Fruit fly (Drosophila melanogaster) whole organism, embryonic: Measurements from ENCODE around the gene Prp5.
A peak's percentile ranks its signal among the peaks of the same experiment; 100 is the strongest.

Source experiments
- ATbp ChIP-seq: fragments of 200-800 bp; sonication (Bioruptor generic); optimal IDR thresholded peaks from 2 replicates; lab custom pipeline; 2017; ENCODE audit warnings: missing biosample characterization, mild to moderate bottlenecking, missing genetic modification characterization, missing genetic modification reagents
- CG1024 ChIP-seq: fragments of 200-800 bp; sonication (Bioruptor generic); IDR thresholded peaks from 2 replicates; pipeline ENCODE4 v1.3.6; 2022; ENCODE audit warnings: missing biosample characterization, missing genetic modification characterization
- CG10366 ChIP-seq: fragments of 200-800 bp; sonication (Bioruptor generic); IDR thresholded peaks from 2 replicates; pipeline ENCODE4 v1.3.6; 2022; ENCODE audit warnings: missing biosample characterization, missing genetic modification characterization
- CG10565 ChIP-seq: fragments of 200-800 bp; sonication (Bioruptor generic); optimal IDR thresholded peaks from 3 replicates; lab custom pipeline; 2016; ENCODE audit warnings: missing biosample characterization, mild to moderate bottlenecking, missing genetic modification characterization
- CG11504 ChIP-seq: fragments of 200-800 bp; sonication (Bioruptor generic); optimal IDR thresholded peaks from 3 replicates; lab custom pipeline; 2019; ENCODE audit warnings: missing biosample characterization, mild to moderate bottlenecking, missing genetic modification characterization, moderate library complexity
- CG12391 ChIP-seq: fragments of 200-800 bp; sonication (Bioruptor generic); optimal IDR thresholded peaks from 3 replicates; lab custom pipeline; 2018; ENCODE audit warnings: missing biosample characterization, mild to moderate bottlenecking, missing genetic modification characterization, moderate library complexity
- CG1603 ChIP-seq: fragments of 200-800 bp; sonication (Bioruptor generic); optimal IDR thresholded peaks from 2 replicates; lab custom pipeline; 2019; ENCODE audit warnings: missing biosample characterization, mild to moderate bottlenecking, missing genetic modification characterization, moderate library complexity
- CG17361 ChIP-seq: fragments of 200-800 bp; sonication (Bioruptor generic); IDR thresholded peaks from 3 replicates; pipeline ENCODE4 v1.3.6; 2022; ENCODE audit warnings: missing biosample characterization, missing genetic modification characterization
- CG17385 ChIP-seq: fragments of 200-800 bp; sonication (Bioruptor generic); optimal IDR thresholded peaks from 3 replicates; lab custom pipeline; 2018; ENCODE audit warnings: missing biosample characterization, mild to moderate bottlenecking, missing genetic modification characterization
- CG31388 ChIP-seq: fragments of 200-800 bp; sonication (Bioruptor generic); optimal IDR thresholded peaks from 2 replicates; lab custom pipeline; 2016; ENCODE audit warnings: missing biosample characterization, missing genetic modification characterization
- CG33557 ChIP-seq: fragments of 200-800 bp; sonication (Bioruptor generic); optimal IDR thresholded peaks from 2 replicates; lab custom pipeline; 2019; ENCODE audit warnings: missing biosample characterization, mild to moderate bottlenecking, missing genetic modification characterization, moderate library complexity
- CG34224 ChIP-seq: fragments of 200-800 bp; sonication (Bioruptor generic); IDR thresholded peaks from 3 replicates; pipeline ENCODE4 v1.3.6; 2022; ENCODE audit warnings: missing biosample characterization, missing genetic modification characterization; ENCODE audit not compliant: partially characterized antibody
- CG3847 ChIP-seq: fragments of 200-800 bp; sonication (Bioruptor generic); IDR thresholded peaks from 2 replicates; pipeline ENCODE4 v1.3.6; 2022; ENCODE audit warnings: missing biosample characterization, missing genetic modification characterization
- CG4820 ChIP-seq: fragments of 200-800 bp; sonication (Bioruptor generic); optimal IDR thresholded peaks from 3 replicates; lab custom pipeline; 2016; ENCODE audit warnings: missing biosample characterization, missing genetic modification characterization
- CG5953 ChIP-seq: fragments of 200-800 bp; sonication (Bioruptor generic); IDR thresholded peaks from 2 replicates; pipeline ENCODE4 v1.3.6; 2022; ENCODE audit warnings: missing biosample characterization, missing genetic modification characterization
- CG6654 ChIP-seq: fragments of 200-800 bp; sonication (Bioruptor generic); optimal IDR thresholded peaks from 2 replicates; lab custom pipeline; 2017; ENCODE audit warnings: missing biosample characterization, mild to moderate bottlenecking, missing genetic modification characterization
- CG6813 ChIP-seq: fragments of 200-800 bp; sonication (Bioruptor generic); optimal IDR thresholded peaks from 2 replicates; lab custom pipeline; 2017; ENCODE audit warnings: missing biosample characterization, missing genetic modification characterization, mild to moderate bottlenecking, moderate library complexity, missing genetic modification reagents
- CG7357 ChIP-seq: fragments of 200-800 bp; sonication (Bioruptor generic); IDR thresholded peaks from 3 replicates; pipeline ENCODE4 v1.3.6; 2022; ENCODE audit warnings: missing biosample characterization, missing genetic modification characterization
- CG7745 ChIP-seq: fragments of 200-800 bp; sonication (Bioruptor generic); optimal IDR thresholded peaks from 2 replicates; lab custom pipeline; 2018; ENCODE audit warnings: missing biosample characterization, mild to moderate bottlenecking, missing genetic modification characterization, moderate library complexity
- CG7839 ChIP-seq: fragments of 200-800 bp; sonication (Bioruptor generic); optimal IDR thresholded peaks from 3 replicates; lab custom pipeline; 2018; ENCODE audit warnings: missing biosample characterization, mild to moderate bottlenecking, missing genetic modification characterization, moderate library complexity
- CG8765 ChIP-seq: fragments of 200-800 bp; sonication (Bioruptor generic); IDR thresholded peaks from 2 replicates; pipeline ENCODE4 v1.3.6; 2022; ENCODE audit warnings: missing biosample characterization, missing genetic modification characterization
- CG9932 ChIP-seq: fragments of 200-800 bp; sonication (Bioruptor generic); IDR thresholded peaks from 2 replicates; pipeline ENCODE4 v1.3.6; 2022; ENCODE audit warnings: missing biosample characterization, missing genetic modification characterization
- CoRest ChIP-seq: fragments of 200-800 bp; sonication (Bioruptor generic); optimal IDR thresholded peaks from 3 replicates; lab custom pipeline; 2018; ENCODE audit warnings: missing biosample characterization, mild to moderate bottlenecking, missing genetic modification characterization, moderate library complexity
- D ChIP-seq, 2 experiments: fragments of 200-800 bp in 1 of 2; fragments of >200 bp in 1 of 2; sonication (Bioruptor generic) in 1 of 2; optimal IDR thresholded peaks; 2 replicates in 1 of 2; 3 replicates in 1 of 2; lab custom pipeline; 2017; ENCODE audit warnings: mild to moderate bottlenecking in 1 of 2, missing biosample characterization in 1 of 2, missing genetic modification characterization in 1 of 2, missing genetic modification reagents in 1 of 2
- D19A ChIP-seq: fragments of 200-800 bp; optimal IDR thresholded peaks from 3 replicates; lab custom pipeline; 2019; ENCODE audit warnings: missing biosample characterization, mild to moderate bottlenecking, missing genetic modification characterization, moderate library complexity
- Deaf1 ChIP-seq: fragments of 200-800 bp; optimal IDR thresholded peaks from 3 replicates; lab custom pipeline; 2019; ENCODE audit warnings: missing biosample characterization, mild to moderate bottlenecking, missing genetic modification characterization, moderate library complexity
- Dll ChIP-seq: fragments of 200-800 bp; sonication (Bioruptor generic); IDR thresholded peaks from 4 replicates; pipeline ENCODE4 v1.3.6; 2022; ENCODE audit warnings: missing biosample characterization, missing genetic modification characterization; ENCODE audit not compliant: partially characterized antibody
- HLHmδ ChIP-seq: fragments of 200-800 bp; sonication (Bioruptor generic); optimal IDR thresholded peaks from 2 replicates; lab custom pipeline; 2018; ENCODE audit warnings: missing biosample characterization, mild to moderate bottlenecking, missing genetic modification characterization, moderate library complexity
- HmgZ ChIP-seq: fragments of 200-800 bp; sonication (Bioruptor generic); optimal IDR thresholded peaks from 2 replicates; lab custom pipeline; 2018; ENCODE audit warnings: missing biosample characterization, mild to moderate bottlenecking, missing genetic modification characterization
- Hr51 ChIP-seq, 2 experiments: fragments of 200-800 bp; sonication (Bioruptor generic); optimal IDR thresholded peaks; 2 replicates in 1 of 2; 3 replicates in 1 of 2; lab custom pipeline; 2016 to 2018; ENCODE audit warnings: missing biosample characterization in 2 of 2, missing genetic modification characterization in 2 of 2, mild to moderate bottlenecking in 1 of 2, moderate library complexity in 1 of 2
- Hsf ChIP-seq: fragments of 200-800 bp; sonication (Bioruptor generic); optimal IDR thresholded peaks from 3 replicates; lab custom pipeline; 2016; ENCODE audit warnings: missing biosample characterization, missing genetic modification characterization
- Kr ChIP-seq: fragments of 200-800 bp; sonication (Bioruptor generic); optimal IDR thresholded peaks from 2 replicates; lab custom pipeline; 2017; ENCODE audit warnings: missing biosample characterization, mild to moderate bottlenecking, missing genetic modification characterization
- NFAT ChIP-seq: fragments of 200-800 bp; sonication (Bioruptor generic); IDR thresholded peaks from 2 replicates; pipeline ENCODE4 v1.3.6; 2022; ENCODE audit warnings: missing biosample characterization, missing genetic modification characterization
- Pdp1 ChIP-seq, 2 experiments: fragments of 200-800 bp; sonication (Bioruptor generic); optimal IDR thresholded peaks; 3 replicates each; lab custom pipeline; 2016; ENCODE audit warnings: missing biosample characterization in 2 of 2, missing genetic modification characterization in 2 of 2, mild to moderate bottlenecking in 1 of 2, moderate library complexity in 1 of 2
- Sox100B ChIP-seq: fragments of 200-800 bp; sonication (Bioruptor generic); optimal IDR thresholded peaks from 3 replicates; lab custom pipeline; 2018; ENCODE audit warnings: missing biosample characterization, mild to moderate bottlenecking, missing genetic modification characterization
- Ssrp ChIP-seq: fragments of 200-800 bp; sonication (Bioruptor generic); optimal IDR thresholded peaks from 2 replicates; lab custom pipeline; 2018; ENCODE audit warnings: missing biosample characterization, mild to moderate bottlenecking, missing genetic modification characterization, moderate library complexity
- YL-1 ChIP-seq: fragments of 200-800 bp; sonication (Bioruptor generic); optimal IDR thresholded peaks from 3 replicates; lab custom pipeline; 2017; ENCODE audit warnings: missing biosample characterization, mild to moderate bottlenecking, missing genetic modification characterization
- bsh ChIP-seq, 2 experiments: fragments of 200-800 bp; sonication (Bioruptor generic); optimal IDR thresholded peaks; 2 replicates each; lab custom pipeline; 2017 to 2018; ENCODE audit warnings: mild to moderate bottlenecking in 2 of 2, missing biosample characterization in 2 of 2, missing genetic modification characterization in 2 of 2, moderate library complexity in 1 of 2
- dmrt99B ChIP-seq: fragments of 200-800 bp; sonication (Bioruptor generic); optimal IDR thresholded peaks from 2 replicates; lab custom pipeline; 2018; ENCODE audit warnings: missing biosample characterization, mild to moderate bottlenecking, missing genetic modification characterization, moderate library complexity
- eve ChIP-seq, 2 experiments: fragments of >200 bp; optimal IDR thresholded peaks; 2 replicates each; lab custom pipeline; 2017; ENCODE audit warnings: missing biosample characterization in 2 of 2, missing genetic modification characterization in 2 of 2
- fd64A ChIP-seq: fragments of 200-800 bp; sonication (Bioruptor generic); optimal IDR thresholded peaks from 3 replicates; lab custom pipeline; 2018; ENCODE audit warnings: missing biosample characterization, mild to moderate bottlenecking, missing genetic modification characterization
- gsb-n ChIP-seq: fragments of 200-800 bp; sonication (Bioruptor generic); optimal IDR thresholded peaks from 3 replicates; lab custom pipeline; 2018; ENCODE audit warnings: missing biosample characterization, mild to moderate bottlenecking, missing genetic modification characterization
- hbn ChIP-seq: fragments of 200-800 bp; sonication (Bioruptor generic); IDR thresholded peaks from 2 replicates; pipeline ENCODE4 v1.3.6; 2022; ENCODE audit warnings: missing biosample characterization, missing genetic modification characterization; ENCODE audit not compliant: partially characterized antibody
- hkb ChIP-seq, 2 experiments: fragments of 200-800 bp in 1 of 2; fragments of >200 bp in 1 of 2; sonication (Bioruptor generic) in 1 of 2; IDR thresholded peaks in 1 of 2; optimal IDR thresholded peaks in 1 of 2; 2 replicates each; pipeline versions ENCODE4 v1.3.6 to Lab custom; 2017 to 2022; ENCODE audit warnings: missing biosample characterization in 1 of 2, missing genetic modification characterization in 1 of 2
- pita ChIP-seq: fragments of 200-800 bp; sonication (Bioruptor generic); optimal IDR thresholded peaks from 2 replicates; lab custom pipeline; 2017; ENCODE audit warnings: missing biosample characterization, mild to moderate bottlenecking, missing genetic modification characterization
- ranshi ChIP-seq: fragments of 200-800 bp; sonication (Bioruptor generic); IDR thresholded peaks from 2 replicates; pipeline ENCODE4 v1.3.6; 2022; ENCODE audit warnings: missing biosample characterization, missing genetic modification characterization
- shn ChIP-seq: fragments of 200-800 bp; sonication (Bioruptor generic); optimal IDR thresholded peaks from 3 replicates; lab custom pipeline; 2016; ENCODE audit warnings: missing biosample characterization, missing genetic modification characterization
- ssp ChIP-seq: fragments of 200-800 bp; sonication (Bioruptor generic); IDR thresholded peaks from 2 replicates; pipeline ENCODE4 v1.3.6; 2022; ENCODE audit warnings: missing biosample characterization, missing genetic modification characterization
- toy ChIP-seq: fragments of 200-800 bp; sonication (Bioruptor generic); IDR thresholded peaks from 2 replicates; pipeline ENCODE4 v1.3.6; 2022; ENCODE audit warnings: missing biosample characterization, missing genetic modification characterization

Gene Prp5

dm6 chrX:15364467-15364866, 19.5 kb downstream of the Prp5 start:
- TF ChIP-seq CG34224 (GFP tag; lab: Robert Waterston, UW) (no peak), CG7839 (tag; lab: Kevin White, UChicago) (peak; percentile 23), shn (GFP tag; lab: Kevin White, UChicago) (no peak), CG17385 (peak; percentile 21), CoRest (tag; lab: Kevin White, UChicago) (peak; percentile 45), ATbp (GFP tag; lab: Kevin White, UChicago) (peak; percentile 15), Kr (GFP tag; lab: Kevin White, UChicago) (no peak), CG31388 (GFP tag; lab: Kevin White, UChicago) (no peak), Sox100B (GFP tag; lab: Kevin White, UChicago) (peak; percentile 48), bsh (GFP tag; optimal IDR thresholded peaks at IDR 0.05; lab: Kevin White, UChicago) (peak in 1 of 2 experiments; percentile 55), HmgZ (tag; lab: Kevin White, UChicago) (no peak), Pdp1 (GFP tag; optimal IDR thresholded peaks at IDR 0.05; lab: Kevin White, UChicago) (no peak), hbn (no peak), CG5953 (no peak), eve (GFP tag; optimal IDR thresholded peaks at IDR 0.05; lab: Kevin White, UChicago) (peak in 1 of 2 experiments; percentile 9), CG6813 (GFP tag; lab: Kevin White, UChicago) (no peak), CG9932 (GFP tag; lab: Robert Waterston, UW) (no peak), ssp (GFP tag; lab: Robert Waterston, UW) (no peak), CG33557 (GFP tag; lab: Kevin White, UChicago) (peak; percentile 13), CG1024 (GFP tag; lab: Robert Waterston, UW) (no peak), CG4820 (GFP tag; lab: Kevin White, UChicago) (no peak), HLHmδ (GFP tag; lab: Kevin White, UChicago) (no peak), YL-1 (GFP tag; lab: Kevin White, UChicago) (no peak), CG17361 (peak; percentile 67; the same call in 2 of the 3 replicates), NFAT (GFP tag; lab: Robert Waterston, UW) (no peak), Deaf1 (no peak), fd64A (GFP tag; lab: Kevin White, UChicago) (no peak), CG10366 (GFP tag; lab: Robert Waterston, UW) (no peak), toy (GFP tag; lab: Robert Waterston, UW) (no peak), CG3847 (GFP tag; lab: Robert Waterston, UW) (no peak), CG6654 (peak; percentile 28), D19A (tag; lab: Kevin White, UChicago) (peak; percentile 43), ranshi (GFP tag; lab: Robert Waterston, UW) (no peak), dmrt99B (tag; lab: Kevin White, UChicago) (peak; percentile 58), CG12391 (tag; lab: Kevin White, UChicago) (peak; percentile 41), Hsf (GFP tag; lab: Kevin White, UChicago) (no peak), CG7745 (tag; lab: Kevin White, UChicago) (no peak), pita (GFP tag; lab: Kevin White, UChicago) (no peak), CG1603 (tag; lab: Kevin White, UChicago) (peak; percentile 6), Dll (GFP tag; lab: Robert Waterston, UW) (no peak), Ssrp (tag; lab: Kevin White, UChicago) (peak; percentile 36), D (optimal IDR thresholded peaks at IDR 0.05; lab: Kevin White, UChicago) (no peak), D (GFP tag; optimal IDR thresholded peaks at IDR 0.05; lab: Kevin White, UChicago) (peak; percentile 44), hkb (optimal IDR thresholded peaks at IDR 0.05; lab: Kevin White, UChicago) (no peak), hkb (GFP tag; IDR thresholded peaks at IDR 0.05; lab: Robert Waterston, UW) (no peak), Hr51 (GFP tag; optimal IDR thresholded peaks at IDR 0.05; lab: Kevin White, UChicago) (peak in 1 of 2 experiments; percentile 25), CG8765 (GFP tag; lab: Robert Waterston, UW) (no peak), CG10565 (no peak), CG7357 (GFP tag; lab: Robert Waterston, UW) (no peak), CG11504 (tag; lab: Kevin White, UChicago) (peak; percentile 49), gsb-n (tag; lab: Kevin White, UChicago) (no peak)
